Worm (Caenorhabditis elegans) whole organism, L2 larva: ENCODE results near the gene nspd-7.

Experiments
- C34F6.9 ChIP-seq: fragments of 150-350 bp; optimal IDR thresholded peaks from 2 replicates; lab custom pipeline; 2014; ENCODE audit warnings: missing biosample characterization, missing genetic modification characterization
- R02D3.7 ChIP-seq: fragments of 150-350 bp; optimal IDR thresholded peaks from 2 replicates; lab custom pipeline; 2014; ENCODE audit warnings: missing biosample characterization, missing genetic modification characterization
- Y55F3AM.14 ChIP-seq: fragments of 200-800 bp; sonication (Bioruptor generic); optimal IDR thresholded peaks from 2 replicates; lab custom pipeline; 2018; ENCODE audit warnings: mild to moderate bottlenecking, missing genetic modification characterization, missing compliant biosample characterization
- ZK546.5 ChIP-seq: sonication (generic microtip); optimal IDR thresholded peaks from 2 replicates; lab custom pipeline; 2017; ENCODE audit warnings: missing biosample characterization, missing genetic modification characterization
- alr-1 ChIP-seq: fragments of 150-350 bp; optimal IDR thresholded peaks from 2 replicates; lab custom pipeline; 2014; ENCODE audit warnings: missing biosample characterization, missing genetic modification characterization
- ama-1 ChIP-seq: fragments of 150-350 bp; optimal IDR thresholded peaks from 2 replicates; lab custom pipeline; 2018; ENCODE audit warnings: inconsistent platforms
- blmp-1 ChIP-seq: sonication (generic microtip); optimal IDR thresholded peaks from 2 replicates; lab custom pipeline; 2017; ENCODE audit warnings: missing genetic modification characterization, mild to moderate bottlenecking, missing compliant biosample characterization, antibody characterized with exemption, moderate library complexity; ENCODE audit not compliant: insufficient read depth
- ceh-16 ChIP-seq: fragments of 150-350 bp; optimal IDR thresholded peaks from 2 replicates; lab custom pipeline; 2014; ENCODE audit warnings: missing biosample characterization, missing genetic modification characterization
- crh-2 ChIP-seq: sonication (generic microtip); optimal IDR thresholded peaks from 2 replicates; lab custom pipeline; 2017; ENCODE audit warnings: missing biosample characterization, missing genetic modification characterization
- elt-1 ChIP-seq: fragments of 150-350 bp; optimal IDR thresholded peaks from 2 replicates; lab custom pipeline; 2014; ENCODE audit warnings: missing biosample characterization, missing genetic modification characterization
- gmeb-1 ChIP-seq: fragments of 150-350 bp; optimal IDR thresholded peaks from 2 replicates; lab custom pipeline; 2014; ENCODE audit warnings: missing biosample characterization, missing genetic modification characterization
- lin-39 ChIP-seq: fragments of 150-350 bp; optimal IDR thresholded peaks from 2 replicates; lab custom pipeline; 2014; ENCODE audit warnings: missing biosample characterization, missing genetic modification reagents, missing genetic modification characterization
- lsy-2 ChIP-seq, 2 experiments: fragments of 150-350 bp in 1 of 2; sonication (generic microtip) in 1 of 2; optimal IDR thresholded peaks; 2 replicates each; lab custom pipeline; 2014 to 2017; ENCODE audit warnings: missing biosample characterization in 2 of 2, missing genetic modification characterization in 2 of 2
- mbf-1 ChIP-seq: sonication (generic microtip); optimal IDR thresholded peaks from 2 replicates; lab custom pipeline; 2017; ENCODE audit warnings: missing biosample characterization, missing genetic modification characterization
- nhr-11 ChIP-seq: fragments of 150-350 bp; optimal IDR thresholded peaks from 2 replicates; lab custom pipeline; 2014; ENCODE audit warnings: missing biosample characterization, missing genetic modification characterization
- nhr-12 ChIP-seq: fragments of 150-350 bp; optimal IDR thresholded peaks from 2 replicates; lab custom pipeline; 2014; ENCODE audit warnings: missing biosample characterization, missing genetic modification characterization
- nhr-129 ChIP-seq: fragments of 150-350 bp; optimal IDR thresholded peaks from 2 replicates; lab custom pipeline; 2014; ENCODE audit warnings: missing biosample characterization, missing genetic modification characterization
- nhr-21 ChIP-seq: fragments of 150-350 bp; optimal IDR thresholded peaks from 2 replicates; lab custom pipeline; 2014; ENCODE audit warnings: missing biosample characterization, missing genetic modification characterization
- nhr-23 ChIP-seq: fragments of 150-350 bp; optimal IDR thresholded peaks from 2 replicates; lab custom pipeline; 2014; ENCODE audit warnings: missing biosample characterization, missing genetic modification reagents, missing genetic modification characterization
- nhr-237 ChIP-seq: fragments of 150-350 bp; optimal IDR thresholded peaks from 2 replicates; lab custom pipeline; 2014; ENCODE audit warnings: missing biosample characterization, missing genetic modification characterization
- nhr-25 ChIP-seq: fragments of 150-350 bp; sonication (generic microtip); optimal IDR thresholded peaks from 3 replicates; lab custom pipeline; 2014; ENCODE audit warnings: missing biosample characterization, missing genetic modification characterization
- nhr-6 ChIP-seq: fragments of 150-350 bp; optimal IDR thresholded peaks from 2 replicates; lab custom pipeline; 2014; ENCODE audit warnings: missing biosample characterization, missing genetic modification characterization
- peb-1 ChIP-seq: fragments of 150-350 bp; optimal IDR thresholded peaks from 2 replicates; lab custom pipeline; 2014; ENCODE audit warnings: missing biosample characterization, missing genetic modification characterization
- sem-4 ChIP-seq: fragments of 150-350 bp; optimal IDR thresholded peaks from 2 replicates; lab custom pipeline; 2014; ENCODE audit warnings: missing biosample characterization, missing genetic modification reagents, missing genetic modification characterization
- sma-3 ChIP-seq: sonication (generic microtip); optimal IDR thresholded peaks from 2 replicates; lab custom pipeline; 2016; ENCODE audit warnings: missing genetic modification reagents, missing genetic modification characterization, missing compliant biosample characterization
- sma-9 ChIP-seq, 2 experiments: fragments of 150-350 bp in 1 of 2; sonication (generic microtip) in 1 of 2; optimal IDR thresholded peaks; 2 replicates each; lab custom pipeline; 2014 to 2016; ENCODE audit warnings: missing genetic modification characterization in 2 of 2, mild to moderate bottlenecking in 1 of 2, missing biosample characterization in 1 of 2, missing compliant biosample characterization in 1 of 2, missing genetic modification reagents in 1 of 2, moderate library complexity in 1 of 2
- snpc-4 ChIP-seq: fragments of 150-350 bp; optimal IDR thresholded peaks from 2 replicates; lab custom pipeline; 2014; ENCODE audit warnings: missing biosample characterization, missing genetic modification characterization
- unc-39 ChIP-seq: fragments of 150-350 bp; optimal IDR thresholded peaks from 2 replicates; lab custom pipeline; 2014; ENCODE audit warnings: missing biosample characterization, missing genetic modification characterization
- zag-1 ChIP-seq: fragments of 150-350 bp; optimal IDR thresholded peaks from 2 replicates; lab custom pipeline; 2014; ENCODE audit warnings: missing biosample characterization, missing genetic modification characterization
- ztf-1 ChIP-seq: fragments of 200-800 bp; sonication (Bioruptor generic); conservative IDR thresholded peaks from 2 replicates; pipeline ENCODE4 v1.3.6; 2022; ENCODE audit warnings: missing genetic modification characterization, missing compliant biosample characterization
- ztf-11 ChIP-seq: sonication (generic microtip); optimal IDR thresholded peaks from 2 replicates; lab custom pipeline; 2017; ENCODE audit warnings: missing biosample characterization, missing genetic modification characterization
- ztf-4 ChIP-seq: fragments of 150-350 bp; optimal IDR thresholded peaks from 2 replicates; lab custom pipeline; 2014; ENCODE audit warnings: missing biosample characterization, missing genetic modification characterization

Gene nspd-7

DNA sequence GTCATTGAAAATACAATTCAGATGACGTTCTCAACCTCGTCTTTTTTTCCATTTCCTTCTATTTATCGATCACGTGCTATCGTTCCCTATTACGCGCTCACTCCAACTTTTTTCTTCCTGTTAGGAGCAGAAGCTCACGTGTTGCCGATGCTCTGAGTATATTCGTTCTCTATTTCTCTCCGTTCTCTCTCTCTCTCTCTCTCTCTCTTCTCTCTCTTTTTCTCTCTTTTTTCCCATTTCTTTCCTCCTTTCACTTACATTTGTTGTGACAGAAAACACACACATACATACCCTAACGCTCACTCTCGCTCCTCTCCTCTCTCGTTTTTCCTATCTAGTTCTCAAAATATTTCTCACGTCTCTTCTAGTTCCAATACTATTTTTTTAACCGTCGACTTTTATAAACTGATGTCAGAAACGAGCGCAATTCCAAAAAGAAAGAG, 16.6 kb downstream of the nspd-7 start (continued):
- TF ChIP-seq sma-3 (GFP tag; lab: Kevin White, UChicago) (peak; percentile 87), C34F6.9 (tag; lab: Kevin White, UChicago) (peak; percentile 98), blmp-1 (tag; lab: Kevin White, UChicago) (peak; percentile 92), nhr-12 (peak; percentile 33), nhr-25 (tag; lab: Kevin White, UChicago) (peak; percentile 7), Y55F3AM.14 (GFP tag; lab: Kevin White, UChicago) (peak; percentile 52), mbf-1 (tag; lab: Kevin White, UChicago) (no peak), peb-1 (tag; lab: Kevin White, UChicago) (no peak), ama-1 (peak; percentile 38), ZK546.5 (no peak)

ce11 chrIV:10251764-10252163, 17.2 kb downstream of the nspd-7 start:
- TF ChIP-seq ztf-4 (tag; lab: Kevin White, UChicago) (no peak), alr-1 (tag; lab: Kevin White, UChicago) (no peak), mbf-1 (tag; lab: Kevin White, UChicago) (no peak), gmeb-1 (tag; lab: Kevin White, UChicago) (no peak), ceh-16 (tag; lab: Kevin White, UChicago) (no peak), sem-4 (tag; lab: Kevin White, UChicago) (no peak), unc-39 (no peak), ztf-11 (no peak), snpc-4 (tag; lab: Kevin White, UChicago) (no peak)

- TF ChIP-seq zag-1 = no peak
- no peak for TF ChIP-seq alr-1 (tag; lab: Kevin White, UChicago)
- peak; percentile 8 for TF ChIP-seq nhr-21 (tag; lab: Kevin White, UChicago)
- TF ChIP-seq blmp-1 (tag; lab: Kevin White, UChicago) = no peak
- no peak for TF ChIP-seq R02D3.7
- TF ChIP-seq ztf-1 = no peak
- no peak for TF ChIP-seq elt-1
- TF ChIP-seq lin-39 (tag; lab: Kevin White, UChicago) = no peak
- TF ChIP-seq Y55F3AM.14 (GFP tag; lab: Kevin White, UChicago) = no peak
- peak; percentile 30 for TF ChIP-seq sma-9 (GFP tag; optimal IDR thresholded peaks at IDR 0.05; lab: Kevin White, UChicago)
- no peak for TF ChIP-seq sma-9 (tag; optimal IDR thresholded peaks at IDR 0.05; lab: Kevin White, UChicago)
- no peak for TF ChIP-seq nhr-23 (tag; lab: Kevin White, UChicago)
- TF ChIP-seq unc-39 = no peak
- no peak for TF ChIP-seq C34F6.9 (tag; lab: Kevin White, UChicago)
- no peak for TF ChIP-seq nhr-237 (tag; lab: Kevin White, UChicago)
- TF ChIP-seq peb-1 (tag; lab: Kevin White, UChicago) = no peak
- no peak for TF ChIP-seq snpc-4 (tag; lab: Kevin White, UChicago)
- no peak for TF ChIP-seq ama-1
- TF ChIP-seq crh-2 = peak; percentile 24
- TF ChIP-seq nhr-6 = no peak
- no peak for TF ChIP-seq nhr-11 (tag; lab: Kevin White, UChicago)
- TF ChIP-seq nhr-25 (tag; lab: Kevin White, UChicago) = no peak
- TF ChIP-seq sma-3 (GFP tag; lab: Kevin White, UChicago) = no peak
- TF ChIP-seq, all 48 proteins: peak for 3
Observed at ce11 chrIV:10251261-10251660, 17.7 kb downstream of the nspd-7 start.

DNA sequence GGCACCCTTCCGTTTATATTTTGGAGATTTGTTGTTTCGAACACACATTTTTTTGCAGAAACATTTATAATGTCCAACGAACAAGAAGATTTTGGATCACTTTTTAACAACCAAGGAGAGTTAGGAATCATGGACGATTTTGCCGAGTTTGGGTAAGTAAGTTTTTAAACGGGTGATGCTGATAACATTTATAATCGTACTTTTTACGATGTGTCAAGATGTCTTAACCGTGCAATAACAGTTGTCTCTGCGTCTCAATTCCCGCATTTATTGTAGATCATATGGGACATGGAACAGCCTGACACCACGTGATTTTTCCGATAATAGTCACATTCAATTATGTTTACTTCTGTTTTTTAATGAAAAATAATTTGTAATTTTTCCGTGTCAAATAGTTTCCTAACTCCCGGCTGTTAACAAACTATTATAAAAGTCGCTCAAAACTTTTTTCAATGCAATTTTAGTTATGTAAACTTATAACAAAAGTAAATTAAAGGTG, 18.4 kb downstream of the nspd-7 start, which contains the start of gene daf-14:
Gene daf-14 (plus strand): TSS at position 51 of the 499 bp plus-strand sequence.
- TF ChIP-seq sma-9 (GFP tag; optimal IDR thresholded peaks at IDR 0.05; lab: Kevin White, UChicago) = peak; percentile 81
- TF ChIP-seq sma-9 (tag; optimal IDR thresholded peaks at IDR 0.05; lab: Kevin White, UChicago) = no peak
- TF ChIP-seq sma-3 (GFP tag; lab: Kevin White, UChicago) = peak; percentile 61
- TF ChIP-seq nhr-129 (tag; lab: Kevin White, UChicago) = no peak
- peak; percentile 21 for TF ChIP-seq gmeb-1 (tag; lab: Kevin White, UChicago)
- TF ChIP-seq crh-2 = peak; percentile 60
- TF ChIP-seq, all 48 proteins: peak for 4

DNA sequence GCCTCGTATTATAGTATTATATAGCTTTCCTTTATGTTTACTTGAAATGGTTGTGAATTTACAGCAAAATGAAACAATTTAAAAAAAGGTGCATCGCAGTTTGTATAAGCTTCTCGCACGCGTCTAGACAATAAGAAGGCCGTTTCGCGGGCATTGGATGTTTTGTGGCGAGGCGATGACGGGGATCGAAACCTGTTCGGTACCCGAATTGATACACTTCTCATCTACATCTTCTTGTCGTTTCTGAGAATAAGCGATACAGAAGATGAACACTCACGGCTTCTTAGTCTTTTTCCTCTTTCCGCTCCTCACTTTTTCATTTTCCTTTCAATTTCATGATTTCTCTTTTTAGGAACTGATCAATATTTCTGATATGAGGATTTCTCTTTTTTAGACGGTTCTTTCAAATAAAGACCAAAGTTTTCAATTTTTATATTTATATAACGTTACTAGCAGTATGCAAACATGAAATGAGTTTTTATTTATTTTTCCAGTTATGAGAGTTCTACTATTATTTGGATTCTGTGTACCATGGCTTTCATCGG, 23.2 kb downstream of the nspd-7 start, which contains the start of gene F01G10.10:
Gene F01G10.10 (plus strand): TSS at position 495 of the 545 bp plus-strand sequence.
- TF ChIP-seq nhr-12 (no peak), lsy-2 (tag; optimal IDR thresholded peaks at IDR 0.05; lab: Kevin White, UChicago) (peak in 1 of 2 experiments; percentile 36), sma-3 (GFP tag; lab: Kevin White, UChicago) (peak; percentile 26), blmp-1 (tag; lab: Kevin White, UChicago) (peak; percentile 77), peb-1 (tag; lab: Kevin White, UChicago) (no peak), crh-2 (peak; percentile 61), nhr-25 (tag; lab: Kevin White, UChicago) (peak; percentile 45)
